Fruit fly (Drosophila melanogaster): ENCODE data around the gene pug.

- TF ChIP-seq GATAd (GFP tag; optimal IDR thresholded peaks at IDR 0.05), result no peak
- no peak for TF ChIP-seq lola (GFP tag; optimal IDR thresholded peaks at IDR 0.05)
- no peak for TF ChIP-seq Jra (GFP tag; optimal IDR thresholded peaks at IDR 0.05)
- no peak for TF ChIP-seq Dif (GFP tag; optimal IDR thresholded peaks at IDR 0.05; ENCODE audit: partially characterized antibody)
- TF ChIP-seq CG9705 (GFP tag; optimal IDR thresholded peaks at IDR 0.05), result no peak
- no peak for TF ChIP-seq N (GFP tag; optimal IDR thresholded peaks at IDR 0.05)
- no peak for TF ChIP-seq sv (GFP tag; optimal IDR thresholded peaks at IDR 0.05)
Observed at dm6 chr3R:10704975-10705374, 8.6 kb downstream of the pug start, which contains the start of gene CG31391.
